Worm (Caenorhabditis elegans) whole organism, L3 larva: Measurements from ENCODE around the gene his-4.

ENCODE experiments used
- R02D3.7 ChIP-seq: fragments of 150-350 bp; optimal IDR thresholded peaks from 2 replicates; lab custom pipeline; 2014; ENCODE audit warnings: missing biosample characterization, missing genetic modification characterization
- ZK546.5 ChIP-seq: sonication (generic microtip); optimal IDR thresholded peaks from 2 replicates; lab custom pipeline; 2017; ENCODE audit warnings: missing biosample characterization, missing genetic modification characterization
- aly-2 ChIP-seq: fragments of 150-350 bp; optimal IDR thresholded peaks from 2 replicates; lab custom pipeline; 2014; ENCODE audit warnings: missing biosample characterization, missing genetic modification characterization
- ama-1 ChIP-seq: fragments of 150-350 bp; optimal IDR thresholded peaks from 2 replicates; lab custom pipeline; 2018
- ceh-16 ChIP-seq: sonication (generic microtip); optimal IDR thresholded peaks from 2 replicates; lab custom pipeline; 2017; ENCODE audit warnings: missing biosample characterization, missing genetic modification characterization
- ceh-28 ChIP-seq: fragments of 150-350 bp; optimal IDR thresholded peaks from 2 replicates; lab custom pipeline; 2014; ENCODE audit warnings: missing biosample characterization, missing genetic modification reagents, missing genetic modification characterization
- ceh-82 ChIP-seq: fragments of 150-350 bp; optimal IDR thresholded peaks from 2 replicates; lab custom pipeline; 2014; ENCODE audit warnings: missing biosample characterization, missing genetic modification characterization
- ceh-9 ChIP-seq: sonication (generic microtip); optimal IDR thresholded peaks from 2 replicates; lab custom pipeline; 2018; ENCODE audit warnings: missing biosample characterization, missing genetic modification characterization
- daf-12 ChIP-seq: fragments of 150-350 bp; optimal IDR thresholded peaks from 2 replicates; lab custom pipeline; 2014; ENCODE audit warnings: missing biosample characterization, missing genetic modification reagents, missing genetic modification characterization
- egl-5 ChIP-seq: fragments of 150-350 bp; optimal IDR thresholded peaks from 2 replicates; lab custom pipeline; 2017; ENCODE audit warnings: missing biosample characterization, missing genetic modification reagents, missing genetic modification characterization, inconsistent platforms
- elt-1 ChIP-seq: fragments of 150-350 bp; optimal IDR thresholded peaks from 2 replicates; lab custom pipeline; 2014; ENCODE audit warnings: missing biosample characterization, missing genetic modification characterization
- elt-2 ChIP-seq: sonication (generic microtip); optimal IDR thresholded peaks from 2 replicates; lab custom pipeline; 2016; ENCODE audit warnings: missing genetic modification reagents, mild to moderate bottlenecking, missing genetic modification characterization, missing compliant biosample characterization
- elt-3 ChIP-seq, 3 experiments: fragments of 150-350 bp in 1 of 3; sonication (generic microtip) in 2 of 3; optimal IDR thresholded peaks; 2 replicates in 2 of 3; 4 replicates in 1 of 3; lab custom pipeline; 2014 to 2017; ENCODE audit warnings: missing biosample characterization in 3 of 3, missing genetic modification characterization in 3 of 3
- eor-1 ChIP-seq, 2 experiments: fragments of 150-350 bp; optimal IDR thresholded peaks; 2 replicates each; lab custom pipeline; 2014 to 2018; ENCODE audit warnings: missing biosample characterization in 2 of 2, missing genetic modification characterization in 2 of 2
- fkh-2 ChIP-seq: fragments of 150-350 bp; optimal IDR thresholded peaks from 2 replicates; lab custom pipeline; 2014; ENCODE audit warnings: missing biosample characterization, missing genetic modification reagents, missing genetic modification characterization
- fos-1 ChIP-seq: fragments of 150-350 bp; optimal IDR thresholded peaks from 2 replicates; lab custom pipeline; 2014; ENCODE audit warnings: missing biosample characterization, missing genetic modification characterization
- hmg-11 ChIP-seq: sonication (generic microtip); optimal IDR thresholded peaks from 2 replicates; lab custom pipeline; 2016; ENCODE audit warnings: missing genetic modification characterization, missing compliant biosample characterization
- jun-1 ChIP-seq: fragments of 150-350 bp; optimal IDR thresholded peaks from 2 replicates; lab custom pipeline; 2014; ENCODE audit warnings: missing biosample characterization, missing genetic modification reagents, missing genetic modification characterization
- lin-15B ChIP-seq: fragments of 150-350 bp; optimal IDR thresholded peaks from 2 replicates; lab custom pipeline; 2014; ENCODE audit warnings: missing biosample characterization, missing genetic modification characterization
- lin-39 ChIP-seq: fragments of 150-350 bp; optimal IDR thresholded peaks from 2 replicates; lab custom pipeline; 2018; ENCODE audit warnings: missing biosample characterization, missing genetic modification reagents, missing genetic modification characterization
- lsy-12 ChIP-seq: sonication (generic microtip); optimal IDR thresholded peaks from 2 replicates; lab custom pipeline; 2016; ENCODE audit warnings: mild to moderate bottlenecking, missing genetic modification characterization, missing compliant biosample characterization
- mdl-1 ChIP-seq: fragments of 150-350 bp; optimal IDR thresholded peaks from 2 replicates; lab custom pipeline; 2014; ENCODE audit warnings: missing biosample characterization, missing genetic modification characterization
- mml-1 ChIP-seq: fragments of 150-350 bp; sonication (generic microtip); optimal IDR thresholded peaks from 3 replicates; lab custom pipeline; 2014; ENCODE audit warnings: missing biosample characterization, missing genetic modification characterization
- nfya-1 ChIP-seq: sonication (generic microtip); optimal IDR thresholded peaks from 2 replicates; lab custom pipeline; 2017; ENCODE audit warnings: missing genetic modification characterization, mild to moderate bottlenecking, missing compliant biosample characterization, antibody characterized with exemption, moderate library complexity; ENCODE audit not compliant: insufficient read depth
- nhr-11 ChIP-seq: fragments of 150-350 bp; optimal IDR thresholded peaks from 2 replicates; lab custom pipeline; 2014; ENCODE audit warnings: missing biosample characterization, missing genetic modification characterization
- nhr-12 ChIP-seq: fragments of 150-350 bp; optimal IDR thresholded peaks from 2 replicates; lab custom pipeline; 2014; ENCODE audit warnings: missing biosample characterization, missing genetic modification characterization
- nhr-23 ChIP-seq: fragments of 150-350 bp; optimal IDR thresholded peaks from 2 replicates; lab custom pipeline; 2014; ENCODE audit warnings: missing biosample characterization, missing genetic modification reagents, missing genetic modification characterization
- nhr-237 ChIP-seq: fragments of 150-350 bp; optimal IDR thresholded peaks from 2 replicates; lab custom pipeline; 2014; ENCODE audit warnings: missing biosample characterization, missing genetic modification characterization
- nhr-25 ChIP-seq: sonication (generic microtip); optimal IDR thresholded peaks from 2 replicates; lab custom pipeline; 2017; ENCODE audit warnings: missing biosample characterization, missing genetic modification characterization
- nhr-43 ChIP-seq: sonication (generic microtip); optimal IDR thresholded peaks from 2 replicates; lab custom pipeline; 2016; ENCODE audit warnings: mild to moderate bottlenecking, missing genetic modification characterization, missing compliant biosample characterization; ENCODE audit not compliant: poor library complexity, severe bottlenecking
- nhr-67 ChIP-seq: fragments of 150-350 bp; optimal IDR thresholded peaks from 2 replicates; lab custom pipeline; 2014; ENCODE audit warnings: missing biosample characterization, missing genetic modification characterization
- nhr-76 ChIP-seq: fragments of 150-350 bp; sonication (generic microtip); optimal IDR thresholded peaks from 5 replicates; lab custom pipeline; 2014; ENCODE audit warnings: missing biosample characterization, missing genetic modification characterization
- pha-4 ChIP-seq: fragments of 150-350 bp; optimal IDR thresholded peaks from 2 replicates; lab custom pipeline; 2014; ENCODE audit warnings: missing biosample characterization, missing genetic modification reagents, missing genetic modification characterization
- pqm-1 ChIP-seq: fragments of 150-350 bp; optimal IDR thresholded peaks from 2 replicates; lab custom pipeline; 2017; ENCODE audit warnings: missing biosample characterization, missing genetic modification characterization, inconsistent platforms
- sea-2 ChIP-seq: fragments of 150-350 bp; sonication (generic microtip); optimal IDR thresholded peaks from 4 replicates; lab custom pipeline; 2014; ENCODE audit warnings: missing biosample characterization, missing genetic modification reagents, missing genetic modification characterization
- skn-1 ChIP-seq: fragments of 150-350 bp; optimal IDR thresholded peaks from 2 replicates; lab custom pipeline; 2014; ENCODE audit warnings: missing biosample characterization, missing genetic modification characterization
- snpc-4 ChIP-seq: fragments of 150-350 bp; optimal IDR thresholded peaks from 2 replicates; lab custom pipeline; 2014; ENCODE audit warnings: missing biosample characterization, missing genetic modification characterization
- tbx-2 ChIP-seq: sonication (generic microtip); optimal IDR thresholded peaks from 2 replicates; lab custom pipeline; 2016; ENCODE audit warnings: mild to moderate bottlenecking, missing genetic modification characterization, missing compliant biosample characterization
- unc-39 ChIP-seq: sonication (generic microtip); optimal IDR thresholded peaks from 4 replicates; lab custom pipeline; 2017; ENCODE audit warnings: missing biosample characterization, missing genetic modification characterization
- unc-62 ChIP-seq: fragments of 150-350 bp; sonication (generic microtip); optimal IDR thresholded peaks from 4 replicates; lab custom pipeline; 2014; ENCODE audit warnings: missing biosample characterization, missing genetic modification reagents, missing genetic modification characterization
- zag-1 ChIP-seq: fragments of 150-350 bp; optimal IDR thresholded peaks from 2 replicates; lab custom pipeline; 2014; ENCODE audit warnings: missing biosample characterization, missing genetic modification characterization
- ztf-11 ChIP-seq: fragments of 150-350 bp; optimal IDR thresholded peaks from 2 replicates; lab custom pipeline; 2014; ENCODE audit warnings: missing biosample characterization, missing genetic modification characterization
- ztf-4 ChIP-seq: fragments of 150-350 bp; optimal IDR thresholded peaks from 2 replicates; lab custom pipeline; 2014; ENCODE audit warnings: missing biosample characterization, missing genetic modification characterization

The his-4 gene

ce11 chrV:16009564-16009963 is 30.8 kb downstream of the his-4 start, which contains the start of gene str-233:
Gene str-233 (minus strand): TSS chrV:16009664.
- TF ChIP-seq nhr-67 = no peak
- no peak for TF ChIP-seq sea-2 (GFP tag; lab: Kevin White, UChicago)
- no peak for TF ChIP-seq snpc-4 (tag; lab: Kevin White, UChicago)
- TF ChIP-seq ceh-16 (tag; lab: Kevin White, UChicago) = no peak
- TF ChIP-seq fkh-2 (tag; lab: Kevin White, UChicago) = no peak
- no peak for TF ChIP-seq egl-5 (tag; lab: Kevin White, UChicago)
- TF ChIP-seq pha-4 (tag; lab: Kevin White, UChicago) = no peak
- TF ChIP-seq aly-2 (tag; lab: Kevin White, UChicago) = no peak
- no peak for TF ChIP-seq nhr-12 (tag; lab: Kevin White, UChicago)
- TF ChIP-seq jun-1 (tag; lab: Kevin White, UChicago) = no peak
- no peak for TF ChIP-seq tbx-2 (tag; lab: Kevin White, UChicago)
- TF ChIP-seq nhr-237 (tag; lab: Kevin White, UChicago) = no peak
- no peak for TF ChIP-seq nhr-76 (tag; lab: Kevin White, UChicago)
- TF ChIP-seq daf-12 (tag; lab: Kevin White, UChicago) = no peak
- no peak for TF ChIP-seq R02D3.7 (tag; lab: Kevin White, UChicago)

ce11 chrV:16007505-16007904 is 32.8 kb downstream of the his-4 start, which contains the start of gene str-231:
Gene str-231 (minus strand): TSS chrV:16007605.
- TF ChIP-seq hmg-11 (tag; lab: Kevin White, UChicago) (no peak), pqm-1 (tag; lab: Kevin White, UChicago) (no peak), daf-12 (tag; lab: Kevin White, UChicago) (no peak), elt-2 (tag; lab: Kevin White, UChicago) (no peak)

ce11 chrV:16002288-16002687 is 38.0 kb downstream of the his-4 start, which contains the start of gene nhr-63:
Gene nhr-63 (plus strand): TSS chrV:16002588.
- TF ChIP-seq nhr-43 (tag; lab: Kevin White, UChicago) (no peak), nfya-1 (tag; lab: Kevin White, UChicago) (no peak), lin-39 (tag; lab: Kevin White, UChicago) (no peak), ceh-16 (tag; lab: Kevin White, UChicago) (no peak), nhr-11 (no peak), R02D3.7 (tag; lab: Kevin White, UChicago) (no peak), daf-12 (tag; lab: Kevin White, UChicago) (no peak), egl-5 (tag; lab: Kevin White, UChicago) (no peak), nhr-23 (tag; lab: Kevin White, UChicago) (no peak), elt-3 (tag; optimal IDR thresholded peaks at IDR 0.05; lab: Kevin White, UChicago) (no peak), fkh-2 (tag; lab: Kevin White, UChicago) (no peak), hmg-11 (tag; lab: Kevin White, UChicago) (no peak), fos-1 (tag; lab: Kevin White, UChicago) (no peak), eor-1 (tag; optimal IDR thresholded peaks at IDR 0.05; lab: Kevin White, UChicago) (no peak), ceh-28 (tag; lab: Kevin White, UChicago) (no peak)
- TF ChIP-seq, all 47 proteins: peak for 0

DNA sequence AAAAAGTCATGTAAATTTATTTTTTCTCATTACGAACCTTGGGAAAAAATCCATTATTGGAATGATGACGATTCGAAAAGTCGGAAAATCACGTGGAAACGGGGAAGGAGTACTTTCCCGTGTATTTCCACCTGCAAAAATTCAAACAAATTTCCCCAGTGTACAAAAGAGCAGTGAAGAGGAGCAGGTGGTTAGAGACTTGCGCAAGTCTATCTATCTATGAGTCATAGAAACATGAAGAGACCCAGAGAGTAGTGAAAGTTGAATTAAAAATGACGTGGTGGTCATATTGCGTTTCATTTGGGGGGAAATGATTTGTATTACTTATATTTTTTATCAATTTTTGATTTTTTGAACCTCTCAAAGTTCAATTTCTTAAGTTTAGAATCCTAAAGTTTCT is 39.9 kb downstream of the his-4 start, which contains the start of gene nhr-50:
TSS of gene nhr-50 (minus strand) at position 199 of the 400 bp plus-strand sequence.
- TF ChIP-seq ceh-82 (tag; lab: Kevin White, UChicago) (no peak), unc-62 (GFP tag; lab: Kevin White, UChicago) (no peak), ztf-4 (tag; lab: Kevin White, UChicago) (no peak), jun-1 (tag; lab: Kevin White, UChicago) (peak; percentile 92), elt-3 (tag; optimal IDR thresholded peaks at IDR 0.05; lab: Kevin White, UChicago) (no peak), sea-2 (GFP tag; lab: Kevin White, UChicago) (no peak), ceh-9 (tag; lab: Kevin White, UChicago) (no peak), pqm-1 (tag; lab: Kevin White, UChicago) (peak; percentile 84), lsy-12 (tag; lab: Kevin White, UChicago) (no peak), ceh-28 (tag; lab: Kevin White, UChicago) (no peak), ama-1 (no peak), lin-15B (no peak), R02D3.7 (tag; lab: Kevin White, UChicago) (no peak), mdl-1 (tag; lab: Kevin White, UChicago) (peak; percentile 13), pha-4 (tag; lab: Kevin White, UChicago) (peak; percentile 93), fos-1 (tag; lab: Kevin White, UChicago) (peak; percentile 69), aly-2 (tag; lab: Kevin White, UChicago) (no peak), mml-1 (no peak), ztf-11 (tag; lab: Kevin White, UChicago) (no peak), egl-5 (tag; lab: Kevin White, UChicago) (no peak), hmg-11 (tag; lab: Kevin White, UChicago) (no peak), ceh-16 (tag; lab: Kevin White, UChicago) (no peak), nfya-1 (tag; lab: Kevin White, UChicago) (no peak), ZK546.5 (tag; lab: Kevin White, UChicago) (no peak), nhr-25 (peak; percentile 12), skn-1 (tag; lab: Kevin White, UChicago) (peak; percentile 13), daf-12 (tag; lab: Kevin White, UChicago) (no peak), nhr-23 (tag; lab: Kevin White, UChicago) (peak; percentile 55), nhr-11 (no peak), eor-1 (tag; optimal IDR thresholded peaks at IDR 0.05; lab: Kevin White, UChicago) (no peak), elt-1 (tag; lab: Kevin White, UChicago) (no peak), zag-1 (tag; lab: Kevin White, UChicago) (no peak), nhr-12 (tag; lab: Kevin White, UChicago) (no peak), nhr-43 (tag; lab: Kevin White, UChicago) (no peak), unc-39 (no peak)
